Worm (Caenorhabditis elegans) whole organism, L2 larva: ENCODE measurements around the gene T18D3.5.

Source experiments
- C34F6.9 ChIP-seq: fragments of 150-350 bp; optimal IDR thresholded peaks from 2 replicates; lab custom pipeline; 2014; ENCODE audit warnings: missing biosample characterization, missing genetic modification characterization
- F13H6.1 ChIP-seq: sonication (generic microtip); optimal IDR thresholded peaks from 2 replicates; lab custom pipeline; 2016; ENCODE audit warnings: missing genetic modification characterization, missing compliant biosample characterization
- R02D3.7 ChIP-seq: fragments of 150-350 bp; optimal IDR thresholded peaks from 2 replicates; lab custom pipeline; 2014; ENCODE audit warnings: missing biosample characterization, missing genetic modification characterization
- Y55F3AM.14 ChIP-seq: fragments of 200-800 bp; sonication (Bioruptor generic); optimal IDR thresholded peaks from 2 replicates; lab custom pipeline; 2018; ENCODE audit warnings: mild to moderate bottlenecking, missing genetic modification characterization, missing compliant biosample characterization
- ZK546.5 ChIP-seq: sonication (generic microtip); optimal IDR thresholded peaks from 2 replicates; lab custom pipeline; 2017; ENCODE audit warnings: missing biosample characterization, missing genetic modification characterization
- alr-1 ChIP-seq: fragments of 150-350 bp; optimal IDR thresholded peaks from 2 replicates; lab custom pipeline; 2014; ENCODE audit warnings: missing biosample characterization, missing genetic modification characterization
- aly-2 ChIP-seq: fragments of 150-350 bp; optimal IDR thresholded peaks from 2 replicates; lab custom pipeline; 2014; ENCODE audit warnings: missing biosample characterization, missing genetic modification characterization
- ama-1 ChIP-seq: fragments of 150-350 bp; optimal IDR thresholded peaks from 2 replicates; lab custom pipeline; 2018; ENCODE audit warnings: inconsistent platforms
- blmp-1 ChIP-seq: sonication (generic microtip); optimal IDR thresholded peaks from 2 replicates; lab custom pipeline; 2017; ENCODE audit warnings: missing genetic modification characterization, mild to moderate bottlenecking, missing compliant biosample characterization, antibody characterized with exemption, moderate library complexity; ENCODE audit not compliant: insufficient read depth
- ceh-16 ChIP-seq: fragments of 150-350 bp; optimal IDR thresholded peaks from 2 replicates; lab custom pipeline; 2014; ENCODE audit warnings: missing biosample characterization, missing genetic modification characterization
- ceh-82 ChIP-seq: fragments of 150-350 bp; optimal IDR thresholded peaks from 2 replicates; lab custom pipeline; 2014; ENCODE audit warnings: missing biosample characterization, missing genetic modification characterization
- crh-2 ChIP-seq: sonication (generic microtip); optimal IDR thresholded peaks from 2 replicates; lab custom pipeline; 2017; ENCODE audit warnings: missing biosample characterization, missing genetic modification characterization
- dmd-4 ChIP-seq: sonication (generic microtip); optimal IDR thresholded peaks from 2 replicates; lab custom pipeline; 2017; ENCODE audit warnings: missing biosample characterization, missing genetic modification characterization
- egl-27 ChIP-seq: sonication (generic microtip); optimal IDR thresholded peaks from 3 replicates; lab custom pipeline; 2017; ENCODE audit warnings: missing biosample characterization, missing genetic modification reagents, missing genetic modification characterization
- elt-1 ChIP-seq: fragments of 150-350 bp; optimal IDR thresholded peaks from 2 replicates; lab custom pipeline; 2014; ENCODE audit warnings: missing biosample characterization, missing genetic modification characterization
- elt-3 ChIP-seq: sonication (generic microtip); optimal IDR thresholded peaks from 2 replicates; lab custom pipeline; 2017; ENCODE audit warnings: missing biosample characterization, missing genetic modification characterization
- fos-1 ChIP-seq: fragments of 150-350 bp; optimal IDR thresholded peaks from 2 replicates; lab custom pipeline; 2014; ENCODE audit warnings: missing biosample characterization, missing genetic modification characterization
- gmeb-1 ChIP-seq: fragments of 150-350 bp; optimal IDR thresholded peaks from 2 replicates; lab custom pipeline; 2014; ENCODE audit warnings: missing biosample characterization, missing genetic modification characterization
- lin-11 ChIP-seq: fragments of 150-350 bp; sonication (generic microtip); optimal IDR thresholded peaks from 2 replicates; lab custom pipeline; 2014; ENCODE audit warnings: missing biosample characterization, missing genetic modification characterization, inconsistent platforms, mixed read lengths
- lin-13 ChIP-seq: fragments of 150-350 bp; optimal IDR thresholded peaks from 2 replicates; lab custom pipeline; 2014; ENCODE audit warnings: missing biosample characterization, missing genetic modification reagents, missing genetic modification characterization
- lin-39 ChIP-seq: fragments of 150-350 bp; optimal IDR thresholded peaks from 2 replicates; lab custom pipeline; 2014; ENCODE audit warnings: missing biosample characterization, missing genetic modification reagents, missing genetic modification characterization
- lsy-2 ChIP-seq, 2 experiments: fragments of 150-350 bp in 1 of 2; sonication (generic microtip) in 1 of 2; optimal IDR thresholded peaks; 2 replicates each; lab custom pipeline; 2014 to 2017; ENCODE audit warnings: missing biosample characterization in 2 of 2, missing genetic modification characterization in 2 of 2
- mab-5 ChIP-seq: fragments of 150-350 bp; optimal IDR thresholded peaks from 2 replicates; lab custom pipeline; 2014; ENCODE audit warnings: missing biosample characterization, missing genetic modification characterization
- mbf-1 ChIP-seq: sonication (generic microtip); optimal IDR thresholded peaks from 2 replicates; lab custom pipeline; 2017; ENCODE audit warnings: missing biosample characterization, missing genetic modification characterization
- mdl-1 ChIP-seq, 2 experiments: fragments of 150-350 bp in 1 of 2; sonication (generic microtip) in 1 of 2; optimal IDR thresholded peaks; 2 replicates each; lab custom pipeline; 2017; ENCODE audit warnings: missing biosample characterization in 2 of 2, missing genetic modification characterization in 2 of 2
- nhr-10 ChIP-seq: sonication (generic microtip); optimal IDR thresholded peaks from 2 replicates; lab custom pipeline; 2017; ENCODE audit warnings: missing biosample characterization, missing genetic modification characterization
- nhr-11 ChIP-seq: fragments of 150-350 bp; optimal IDR thresholded peaks from 2 replicates; lab custom pipeline; 2014; ENCODE audit warnings: missing biosample characterization, missing genetic modification characterization
- nhr-12 ChIP-seq: fragments of 150-350 bp; optimal IDR thresholded peaks from 2 replicates; lab custom pipeline; 2014; ENCODE audit warnings: missing biosample characterization, missing genetic modification characterization
- nhr-129 ChIP-seq: fragments of 150-350 bp; optimal IDR thresholded peaks from 2 replicates; lab custom pipeline; 2014; ENCODE audit warnings: missing biosample characterization, missing genetic modification characterization
- nhr-21 ChIP-seq: fragments of 150-350 bp; optimal IDR thresholded peaks from 2 replicates; lab custom pipeline; 2014; ENCODE audit warnings: missing biosample characterization, missing genetic modification characterization
- nhr-23 ChIP-seq: fragments of 150-350 bp; optimal IDR thresholded peaks from 2 replicates; lab custom pipeline; 2014; ENCODE audit warnings: missing biosample characterization, missing genetic modification reagents, missing genetic modification characterization
- nhr-237 ChIP-seq: fragments of 150-350 bp; optimal IDR thresholded peaks from 2 replicates; lab custom pipeline; 2014; ENCODE audit warnings: missing biosample characterization, missing genetic modification characterization
- nhr-25 ChIP-seq: fragments of 150-350 bp; sonication (generic microtip); optimal IDR thresholded peaks from 3 replicates; lab custom pipeline; 2014; ENCODE audit warnings: missing biosample characterization, missing genetic modification characterization
- nhr-6 ChIP-seq: fragments of 150-350 bp; optimal IDR thresholded peaks from 2 replicates; lab custom pipeline; 2014; ENCODE audit warnings: missing biosample characterization, missing genetic modification characterization
- nhr-77 ChIP-seq: fragments of 150-350 bp; optimal IDR thresholded peaks from 2 replicates; lab custom pipeline; 2014; ENCODE audit warnings: missing biosample characterization, missing genetic modification characterization
- peb-1 ChIP-seq: fragments of 150-350 bp; optimal IDR thresholded peaks from 2 replicates; lab custom pipeline; 2014; ENCODE audit warnings: missing biosample characterization, missing genetic modification characterization
- sem-4 ChIP-seq: fragments of 150-350 bp; optimal IDR thresholded peaks from 2 replicates; lab custom pipeline; 2014; ENCODE audit warnings: missing biosample characterization, missing genetic modification reagents, missing genetic modification characterization
- skn-1 ChIP-seq: sonication (generic microtip); optimal IDR thresholded peaks from 2 replicates; lab custom pipeline; 2017; ENCODE audit warnings: missing biosample characterization, missing genetic modification characterization
- sma-3 ChIP-seq: sonication (generic microtip); optimal IDR thresholded peaks from 2 replicates; lab custom pipeline; 2016; ENCODE audit warnings: missing genetic modification reagents, missing genetic modification characterization, missing compliant biosample characterization
- sma-9 ChIP-seq, 2 experiments: fragments of 150-350 bp in 1 of 2; sonication (generic microtip) in 1 of 2; optimal IDR thresholded peaks; 2 replicates each; lab custom pipeline; 2014 to 2016; ENCODE audit warnings: missing genetic modification characterization in 2 of 2, mild to moderate bottlenecking in 1 of 2, missing biosample characterization in 1 of 2, missing compliant biosample characterization in 1 of 2, missing genetic modification reagents in 1 of 2, moderate library complexity in 1 of 2
- snpc-4 ChIP-seq: fragments of 150-350 bp; optimal IDR thresholded peaks from 2 replicates; lab custom pipeline; 2014; ENCODE audit warnings: missing biosample characterization, missing genetic modification characterization
- unc-39 ChIP-seq: fragments of 150-350 bp; optimal IDR thresholded peaks from 2 replicates; lab custom pipeline; 2014; ENCODE audit warnings: missing biosample characterization, missing genetic modification characterization
- unc-55 ChIP-seq: fragments of 150-350 bp; sonication (generic microtip); optimal IDR thresholded peaks from 3 replicates; lab custom pipeline; 2014; ENCODE audit warnings: missing biosample characterization, missing genetic modification reagents, missing genetic modification characterization
- unc-62 ChIP-seq: fragments of 150-350 bp; optimal IDR thresholded peaks from 2 replicates; lab custom pipeline; 2014; ENCODE audit warnings: missing biosample characterization, missing genetic modification reagents, missing genetic modification characterization
- zag-1 ChIP-seq: fragments of 150-350 bp; optimal IDR thresholded peaks from 2 replicates; lab custom pipeline; 2014; ENCODE audit warnings: missing biosample characterization, missing genetic modification characterization
- ztf-1 ChIP-seq: fragments of 200-800 bp; sonication (Bioruptor generic); conservative IDR thresholded peaks from 2 replicates; pipeline ENCODE4 v1.3.6; 2022; ENCODE audit warnings: missing genetic modification characterization, missing compliant biosample characterization
- ztf-11 ChIP-seq: sonication (generic microtip); optimal IDR thresholded peaks from 2 replicates; lab custom pipeline; 2017; ENCODE audit warnings: missing biosample characterization, missing genetic modification characterization
- ztf-4 ChIP-seq: fragments of 150-350 bp; optimal IDR thresholded peaks from 2 replicates; lab custom pipeline; 2014; ENCODE audit warnings: missing biosample characterization, missing genetic modification characterization

Gene T18D3.5

ce11 chrX:12510148-12510785, 46.7 kb downstream of the T18D3.5 start:
- TF ChIP-seq ztf-4 (tag; lab: Kevin White, UChicago) (peak; percentile 68), lin-13 (GFP tag; lab: Kevin White, UChicago) (peak; percentile 37), snpc-4 (tag; lab: Kevin White, UChicago) (no peak), sma-9 (GFP tag; optimal IDR thresholded peaks at IDR 0.05; lab: Kevin White, UChicago) (peak; percentile 91), sma-9 (tag; optimal IDR thresholded peaks at IDR 0.05; lab: Kevin White, UChicago) (no peak), nhr-21 (peak; percentile 57), dmd-4 (tag; lab: Kevin White, UChicago) (no peak), nhr-6 (peak; percentile 42), lin-11 (tag; lab: Kevin White, UChicago) (peak; percentile 40), nhr-23 (tag; lab: Kevin White, UChicago) (no peak), elt-3 (no peak), nhr-25 (tag; lab: Kevin White, UChicago) (no peak), unc-55 (GFP tag; lab: Kevin White, UChicago) (peak; percentile 72), mdl-1 (tag; optimal IDR thresholded peaks at IDR 0.05; lab: Kevin White, UChicago) (peak in 1 of 2 experiments; percentile 32), ztf-11 (no peak), ceh-82 (no peak), crh-2 (peak; percentile 74), egl-27 (tag; lab: Kevin White, UChicago) (peak; percentile 64), sma-3 (peak; percentile 21), nhr-129 (tag; lab: Kevin White, UChicago) (peak; percentile 80), blmp-1 (tag; lab: Kevin White, UChicago) (no peak), ztf-1 (GFP tag; lab: Robert Waterston, UW) (no peak), mbf-1 (tag; lab: Kevin White, UChicago) (no peak), lsy-2 (tag; optimal IDR thresholded peaks at IDR 0.05; lab: Kevin White, UChicago) (peak in 1 of 2 experiments; percentile 64), skn-1 (tag; lab: Kevin White, UChicago) (no peak), ama-1 (lab: Kevin White, UChicago) (no peak), unc-39 (tag; lab: Kevin White, UChicago) (no peak), lin-39 (no peak), elt-1 (tag; lab: Kevin White, UChicago) (no peak), fos-1 (tag; lab: Kevin White, UChicago) (peak; percentile 74), aly-2 (tag; lab: Kevin White, UChicago) (no peak), F13H6.1 (tag; lab: Kevin White, UChicago) (peak; percentile 86), alr-1 (tag; lab: Kevin White, UChicago) (no peak), peb-1 (tag; lab: Kevin White, UChicago) (no peak), zag-1 (peak; percentile 64), C34F6.9 (tag; lab: Kevin White, UChicago) (peak; percentile 71), unc-62 (GFP tag; lab: Kevin White, UChicago) (no peak), nhr-11 (tag; lab: Kevin White, UChicago) (no peak), gmeb-1 (tag; lab: Kevin White, UChicago) (no peak), nhr-10 (tag; lab: Kevin White, UChicago) (no peak), sem-4 (tag; lab: Kevin White, UChicago) (peak; percentile 68), Y55F3AM.14 (GFP tag; lab: Kevin White, UChicago) (peak; percentile 9), ZK546.5 (tag; lab: Kevin White, UChicago) (no peak), mab-5 (no peak), nhr-12 (tag; lab: Kevin White, UChicago) (no peak), R02D3.7 (tag; lab: Kevin White, UChicago) (no peak), nhr-237 (tag; lab: Kevin White, UChicago) (no peak), ceh-16 (tag; lab: Kevin White, UChicago) (no peak), nhr-77 (tag; lab: Kevin White, UChicago) (no peak)
